Worm (Caenorhabditis elegans) whole organism, L3 larva: ENCODE data around the gene H06H21.37.

Source experiments
- ceh-9 ChIP-seq: sonication (generic microtip); optimal IDR thresholded peaks from 2 replicates; lab custom pipeline; 2018; ENCODE audit warnings: missing biosample characterization, missing genetic modification characterization
- egl-27 ChIP-seq: sonication (generic microtip); optimal IDR thresholded peaks from 4 replicates; lab custom pipeline; 2017; ENCODE audit warnings: missing biosample characterization, missing genetic modification reagents, missing genetic modification characterization
- fkh-10 ChIP-seq: sonication (generic microtip); optimal IDR thresholded peaks from 2 replicates; lab custom pipeline; 2017; ENCODE audit warnings: missing biosample characterization, missing genetic modification reagents, missing genetic modification characterization
- fos-1 ChIP-seq: fragments of 150-350 bp; optimal IDR thresholded peaks from 2 replicates; lab custom pipeline; 2014; ENCODE audit warnings: missing biosample characterization, missing genetic modification characterization
- pha-4 ChIP-seq: fragments of 150-350 bp; optimal IDR thresholded peaks from 2 replicates; lab custom pipeline; 2014; ENCODE audit warnings: missing biosample characterization, missing genetic modification reagents, missing genetic modification characterization
- unc-39 ChIP-seq: sonication (generic microtip); optimal IDR thresholded peaks from 4 replicates; lab custom pipeline; 2017; ENCODE audit warnings: missing biosample characterization, missing genetic modification characterization
- unc-62 ChIP-seq: fragments of 150-350 bp; sonication (generic microtip); optimal IDR thresholded peaks from 4 replicates; lab custom pipeline; 2014; ENCODE audit warnings: missing biosample characterization, missing genetic modification reagents, missing genetic modification characterization
- ztf-4 ChIP-seq: fragments of 150-350 bp; optimal IDR thresholded peaks from 2 replicates; lab custom pipeline; 2014; ENCODE audit warnings: missing biosample characterization, missing genetic modification characterization

ce11 chrIV:4776001-4776400 lies 33.8 kb downstream of the H06H21.37 start, which contains the start of gene R11E3.19:
- TF ChIP-seq egl-27 (tag; lab: Kevin White, UChicago) (no peak), fos-1 (no peak), pha-4 (tag; lab: Kevin White, UChicago) (no peak), fkh-10 (GFP tag; lab: Kevin White, UChicago) (no peak), ztf-4 (tag; lab: Kevin White, UChicago) (no peak), ceh-9 (tag; lab: Kevin White, UChicago) (no peak), unc-39 (tag; lab: Kevin White, UChicago) (no peak), unc-62 (GFP tag; lab: Kevin White, UChicago) (no peak)
